Fruit fly (Drosophila melanogaster): Measurements from ENCODE around the gene CG9782.
A peak's percentile ranks its signal among the peaks of the same experiment; 100 is the strongest.

Gene CG9782

DNA sequence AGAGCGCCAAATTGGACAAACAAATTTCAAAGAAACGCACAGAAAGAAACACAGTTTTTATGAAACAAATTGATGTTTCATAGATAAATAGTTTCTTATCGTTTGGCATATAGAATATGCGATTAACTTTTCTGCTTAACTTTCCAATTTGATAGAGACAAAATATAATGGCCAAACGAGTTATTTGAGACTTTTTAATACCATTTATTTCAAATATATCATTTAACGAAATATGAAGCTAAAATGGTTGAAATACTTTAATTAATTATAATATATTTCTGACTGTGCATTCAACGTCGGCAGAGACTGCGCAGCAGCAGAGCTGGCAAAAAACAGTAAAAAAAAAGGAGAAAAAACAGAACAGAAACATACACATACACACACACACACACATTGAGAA, 35.8 kb downstream of the CG9782 start (continued):
- TF ChIP-seq CG4318 (GFP tag; optimal IDR thresholded peaks at IDR 0.05) (no peak), CG7368 (GFP tag; optimal IDR thresholded peaks at IDR 0.05) (no peak), CG10631 (GFP tag; optimal IDR thresholded peaks at IDR 0.05) (peak; percentile 23), vri (GFP tag; optimal IDR thresholded peaks at IDR 0.05) (no peak), Hr39 (GFP tag; optimal IDR thresholded peaks at IDR 0.05) (peak; percentile 3), CG6792 (GFP tag; optimal IDR thresholded peaks at IDR 0.05) (peak; percentile 18), CG11294 (GFP tag; IDR thresholded peaks at IDR 0.05) (no peak), CG10669 (GFP tag; optimal IDR thresholded peaks at IDR 0.05) (peak; percentile 19), CG6854 (GFP tag; optimal IDR thresholded peaks at IDR 0.05) (no peak), CG34406 (GFP tag; optimal IDR thresholded peaks at IDR 0.05) (no peak), lz (GFP tag; optimal IDR thresholded peaks at IDR 0.05) (peak; percentile 17), CG8632 (GFP tag; optimal IDR thresholded peaks at IDR 0.05) (peak; percentile 20), Sox14 (GFP tag; optimal IDR thresholded peaks at IDR 0.05) (no peak), CG11902 (GFP tag; optimal IDR thresholded peaks at IDR 0.05) (no peak), CG11762 (GFP tag; optimal IDR thresholded peaks at IDR 0.05; ENCODE audit: insufficient read depth) (no peak), CG8319 (GFP tag; optimal IDR thresholded peaks at IDR 0.05) (no peak), Ets21C (GFP tag; optimal IDR thresholded peaks at IDR 0.05) (no peak), pdm3 (GFP tag; optimal IDR thresholded peaks at IDR 0.05) (peak; percentile 39), svp (GFP tag) (no peak), Lpt (GFP tag; optimal IDR thresholded peaks at IDR 0.05) (no peak), Eip78C (GFP tag) (peak; percentile 67), Smox (GFP tag; optimal IDR thresholded peaks at IDR 0.05) (peak; percentile 6), Eip75B (GFP tag; optimal IDR thresholded peaks at IDR 0.05) (peak; percentile 38), OdsH (GFP tag; optimal IDR thresholded peaks at IDR 0.05) (no peak), CG8119 (GFP tag; IDR thresholded peaks at IDR 0.05) (peak; percentile 61)

DNA sequence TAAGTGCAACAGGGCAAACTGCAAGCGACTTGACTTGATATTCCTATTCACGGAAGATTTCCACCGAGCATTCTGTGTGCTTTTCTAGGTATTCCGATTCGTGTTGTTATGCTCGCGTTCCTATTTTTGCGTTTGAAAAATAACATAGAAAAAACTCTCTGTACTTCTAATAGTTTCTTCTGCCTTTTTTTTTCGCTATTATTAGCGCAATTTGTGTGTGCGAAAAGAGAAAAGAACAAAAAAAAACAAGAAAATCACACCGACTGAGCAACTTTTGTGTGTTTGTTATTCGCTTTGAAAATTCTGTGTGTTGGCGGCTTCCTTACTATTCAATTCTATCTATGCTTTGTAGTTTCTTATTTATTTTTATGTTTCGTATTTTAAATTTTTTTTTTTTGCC, 37.7 kb downstream of the CG9782 start:
- TF ChIP-seq Hr39 (GFP tag; optimal IDR thresholded peaks at IDR 0.05) (no peak), Eip78C (GFP tag) (peak; percentile 13), eg (GFP tag; IDR thresholded peaks at IDR 0.05) (peak; percentile 50; the same call in 1 of the 3 replicates), CG6276 (GFP tag; optimal IDR thresholded peaks at IDR 0.05) (peak; percentile 46), CG8119 (GFP tag; IDR thresholded peaks at IDR 0.05) (peak; percentile 63; the same call in 2 of the 3 replicates), CG3919 (GFP tag; optimal IDR thresholded peaks at IDR 0.05) (no peak), CG15336 (GFP tag; IDR thresholded peaks at IDR 0.05) (peak; percentile 54; the same call in 1 of the 2 replicates)

DNA sequence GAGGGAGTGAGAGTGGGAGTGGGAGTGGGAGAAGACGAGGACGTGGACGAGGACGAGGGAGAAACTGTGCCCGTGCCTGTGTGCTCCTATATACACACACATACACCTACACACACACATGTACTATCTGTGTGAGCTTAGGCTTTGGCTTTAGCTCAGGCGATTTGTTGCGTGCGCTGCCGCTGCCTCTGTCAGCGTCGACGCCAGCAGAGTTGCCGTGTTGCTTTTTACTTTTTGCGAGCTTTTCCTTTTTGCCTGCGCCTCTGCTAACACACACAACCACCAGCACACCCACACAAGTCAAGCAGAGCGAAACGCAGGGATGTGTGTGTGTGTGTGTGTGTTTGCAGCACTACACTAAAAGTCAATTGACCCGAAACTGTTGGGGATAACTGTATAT, 39.2 kb downstream of the CG9782 start:
- no peak for TF ChIP-seq fkh (GFP tag; optimal IDR thresholded peaks at IDR 0.05)
- TF ChIP-seq Hr4 (GFP tag; optimal IDR thresholded peaks at IDR 0.05): no peak
- no peak for TF ChIP-seq CG6276 (GFP tag; optimal IDR thresholded peaks at IDR 0.05)
- TF ChIP-seq topi (GFP tag; optimal IDR thresholded peaks at IDR 0.05): no peak
- TF ChIP-seq CG7368 (GFP tag; optimal IDR thresholded peaks at IDR 0.05): no peak
- no peak for TF ChIP-seq CG6163 (GFP tag; IDR thresholded peaks at IDR 0.05)
- TF ChIP-seq Eip75B (GFP tag; optimal IDR thresholded peaks at IDR 0.05): no peak
- TF ChIP-seq Hr38 (GFP tag; optimal IDR thresholded peaks at IDR 0.05): no peak
- no peak for TF ChIP-seq Sox102F (GFP tag; optimal IDR thresholded peaks at IDR 0.05)
- no peak for TF ChIP-seq vri (GFP tag; optimal IDR thresholded peaks at IDR 0.05)
- TF ChIP-seq Lpt (GFP tag; optimal IDR thresholded peaks at IDR 0.05): no peak
- no peak for TF ChIP-seq Sox14 (GFP tag; optimal IDR thresholded peaks at IDR 0.05)
- no peak for TF ChIP-seq CG11762 (GFP tag; optimal IDR thresholded peaks at IDR 0.05; ENCODE audit: insufficient read depth)
- TF ChIP-seq pdm3 (GFP tag; optimal IDR thresholded peaks at IDR 0.05): no peak

DNA sequence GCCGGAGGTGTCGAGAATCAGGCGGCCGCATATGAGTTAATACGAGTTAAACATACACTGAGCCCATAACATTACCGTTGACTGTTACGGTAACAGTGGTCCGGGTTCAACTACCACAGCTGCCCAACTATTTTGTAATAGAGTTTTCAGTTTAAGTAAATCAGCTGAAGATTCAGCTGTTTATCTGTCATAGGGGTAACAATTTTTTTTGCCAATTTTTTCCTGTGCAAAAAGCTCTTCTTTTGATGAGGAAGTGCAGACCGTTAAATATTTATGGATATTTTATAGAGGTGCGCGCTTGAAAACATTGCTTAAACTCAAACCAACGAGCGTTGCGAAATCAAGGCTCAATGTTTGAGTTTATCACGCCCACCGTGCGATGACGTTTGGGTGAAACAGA, 39.7 kb downstream of the CG9782 start:
- TF ChIP-seq achi (GFP tag; optimal IDR thresholded peaks at IDR 0.05) (no peak), CG11294 (GFP tag; IDR thresholded peaks at IDR 0.05) (no peak), CG15336 (GFP tag; IDR thresholded peaks at IDR 0.05) (no peak), svp (GFP tag) (no peak), Sox14 (GFP tag; optimal IDR thresholded peaks at IDR 0.05) (peak; percentile 3), dsx (GFP tag; optimal IDR thresholded peaks at IDR 0.05; ENCODE audit: poor library complexity, severe bottlenecking) (no peak), net (GFP tag; optimal IDR thresholded peaks at IDR 0.05) (no peak), fd59A (GFP tag; optimal IDR thresholded peaks at IDR 0.05) (no peak), Hr38 (GFP tag; optimal IDR thresholded peaks at IDR 0.05) (no peak), CG31627 (GFP tag; optimal IDR thresholded peaks at IDR 0.05) (peak; percentile 3), lz (GFP tag; optimal IDR thresholded peaks at IDR 0.05) (peak; percentile 4), fd85E (GFP tag; optimal IDR thresholded peaks at IDR 0.05) (no peak), Eip75B (GFP tag; optimal IDR thresholded peaks at IDR 0.05) (no peak), CG11902 (GFP tag; optimal IDR thresholded peaks at IDR 0.05) (no peak), Eip78C (GFP tag) (peak; percentile 62), Hr39 (GFP tag; optimal IDR thresholded peaks at IDR 0.05) (peak; percentile 21), eg (GFP tag; IDR thresholded peaks at IDR 0.05) (no peak), Hr4 (GFP tag; optimal IDR thresholded peaks at IDR 0.05) (peak; percentile 55), Sox15 (GFP tag; optimal IDR thresholded peaks at IDR 0.05) (no peak), ss (GFP tag; optimal IDR thresholded peaks at IDR 0.05) (no peak), OdsH (GFP tag; optimal IDR thresholded peaks at IDR 0.05) (peak; percentile 12), Smox (GFP tag; optimal IDR thresholded peaks at IDR 0.05) (no peak), CG11762 (GFP tag; optimal IDR thresholded peaks at IDR 0.05; ENCODE audit: insufficient read depth) (no peak), CG6808 (GFP tag; optimal IDR thresholded peaks at IDR 0.05) (no peak), Sox102F (GFP tag; optimal IDR thresholded peaks at IDR 0.05) (no peak), CG8632 (GFP tag; optimal IDR thresholded peaks at IDR 0.05) (no peak)

All from whole organism, prepupa.